Fruit fly (Drosophila melanogaster) whole organism: ENCODE data around the gene ScsbetaG.

Experiments
- CG8478 ChIP-seq: fragments of >200 bp; optimal IDR thresholded peaks from 2 replicates; lab custom pipeline; 2018; ENCODE audit warnings: inconsistent platforms
- Dll ChIP-seq: fragments of >200 bp; optimal IDR thresholded peaks from 2 replicates; lab custom pipeline; 2017
- EcR ChIP-seq, 2 experiments: fragments of >200 bp; optimal IDR thresholded peaks; 2 replicates each; lab custom pipeline; 2017; ENCODE audit warnings: missing biosample characterization in 2 of 2, missing genetic modification characterization in 2 of 2, missing genetic modification reagents in 2 of 2
- pan ChIP-seq: fragments of >200 bp; optimal IDR thresholded peaks from 2 replicates; lab custom pipeline; 2017
- psq ChIP-seq: fragments of >200 bp; optimal IDR thresholded peaks from 2 replicates; lab custom pipeline; 2017
- usp ChIP-seq: fragments of >200 bp; optimal IDR thresholded peaks from 2 replicates; lab custom pipeline; 2017; ENCODE audit warnings: missing biosample characterization, missing genetic modification characterization, mixed read lengths

Gene ScsbetaG

dm6 chr3L:5563309-5564182 is at the start of gene ScsbetaG, which contains the start of gene Sras:
Gene ScsbetaG (minus strand): TSS chr3L:5563691.
Gene Sras (plus strand): TSS chr3L:5563774.
- no peak for TF ChIP-seq Dll (lab: Kevin White, UChicago)
- TF ChIP-seq CG8478 (lab: Kevin White, UChicago), result no peak
- TF ChIP-seq psq, result no peak
- TF ChIP-seq EcR (GFP tag; optimal IDR thresholded peaks at IDR 0.05; lab: Kevin White, UChicago), result no peak
- TF ChIP-seq usp, result no peak
- no peak for TF ChIP-seq pan

dm6 chr3L:5611732-5612250 is 48.3 kb upstream of the ScsbetaG start:
- TF ChIP-seq psq, result no peak
- no peak for TF ChIP-seq usp
- TF ChIP-seq EcR (GFP tag; optimal IDR thresholded peaks at IDR 0.05; lab: Kevin White, UChicago), result peak; percentile 84 to 97
- TF ChIP-seq pan, result no peak

dm6 chr3L:5610582-5610981 is 47.1 kb upstream of the ScsbetaG start:
- TF ChIP-seq CG8478 (lab: Kevin White, UChicago) (peak; percentile 8), EcR (GFP tag; optimal IDR thresholded peaks at IDR 0.05; lab: Kevin White, UChicago) (no peak)

dm6 chr3L:5609493-5609892 is 46.0 kb upstream of the ScsbetaG start:
- TF ChIP-seq usp, result no peak
- no peak for TF ChIP-seq CG8478 (lab: Kevin White, UChicago)
- TF ChIP-seq EcR (GFP tag; optimal IDR thresholded peaks at IDR 0.05; lab: Kevin White, UChicago), result no peak
- no peak for TF ChIP-seq psq

dm6 chr3L:5608786-5609370 is 45.4 kb upstream of the ScsbetaG start:
- TF ChIP-seq Dll (lab: Kevin White, UChicago) (no peak), EcR (GFP tag; optimal IDR thresholded peaks at IDR 0.05; lab: Kevin White, UChicago) (no peak), usp (no peak), pan (no peak), CG8478 (lab: Kevin White, UChicago) (no peak), psq (no peak)

- TF ChIP-seq Dll (lab: Kevin White, UChicago) (no peak), usp (no peak), EcR (GFP tag; optimal IDR thresholded peaks at IDR 0.05; lab: Kevin White, UChicago) (no peak), pan (no peak)
Measured at dm6 chr3L:5608128-5608527, 44.6 kb upstream of the ScsbetaG start, which contains the start of gene Eaf6. Gene Eaf6 (minus strand): TSS chr3L:5608300.

dm6 chr3L:5604490-5604889 is 41.0 kb upstream of the ScsbetaG start, which contains the start of gene mthl2:
Gene mthl2 (plus strand): TSS chr3L:5604790.
- TF ChIP-seq usp, result no peak
- TF ChIP-seq psq, result no peak
- TF ChIP-seq Dll (lab: Kevin White, UChicago), result no peak
- TF ChIP-seq EcR (GFP tag; optimal IDR thresholded peaks at IDR 0.05; lab: Kevin White, UChicago), result no peak
- no peak for TF ChIP-seq pan
- TF ChIP-seq CG8478 (lab: Kevin White, UChicago), result no peak

- TF ChIP-seq EcR (GFP tag; optimal IDR thresholded peaks at IDR 0.05; lab: Kevin White, UChicago) (no peak), usp (no peak), psq (no peak), Dll (lab: Kevin White, UChicago) (no peak), CG8478 (lab: Kevin White, UChicago) (no peak), pan (no peak)
Measured at dm6 chr3L:5603860-5604415, 40.4 kb upstream of the ScsbetaG start, which contains the start of gene TM9SF3. Gene TM9SF3 (minus strand): TSS chr3L:5603979.

dm6 chr3L:5599592-5599991 is 36.1 kb upstream of the ScsbetaG start, which contains the start of gene CG10591:
Gene CG10591 (minus strand): TSS chr3L:5599692.
- TF ChIP-seq psq, result no peak
- no peak for TF ChIP-seq pan
- TF ChIP-seq usp, result no peak
- no peak for TF ChIP-seq CG8478 (lab: Kevin White, UChicago)
- no peak for TF ChIP-seq EcR (GFP tag; optimal IDR thresholded peaks at IDR 0.05; lab: Kevin White, UChicago)
- TF ChIP-seq Dll (lab: Kevin White, UChicago), result no peak

- TF ChIP-seq psq (no peak), EcR (GFP tag; optimal IDR thresholded peaks at IDR 0.05; lab: Kevin White, UChicago) (no peak), usp (no peak), pan (no peak), CG8478 (lab: Kevin White, UChicago) (no peak), Dll (lab: Kevin White, UChicago) (no peak)
Measured at dm6 chr3L:5594853-5595593, 31.5 kb upstream of the ScsbetaG start, which contains the start of the genes Alp10 and Alp9. Gene Alp10 (minus strand): TSS chr3L:5595272. Gene Alp9 (plus strand): TSS chr3L:5595542.

- TF ChIP-seq usp (no peak), pan (no peak), EcR (GFP tag; optimal IDR thresholded peaks at IDR 0.05; lab: Kevin White, UChicago) (no peak), Dll (lab: Kevin White, UChicago) (no peak), psq (no peak), CG8478 (lab: Kevin White, UChicago) (no peak)
Measured at dm6 chr3L:5594163-5594715, 30.7 kb upstream of the ScsbetaG start.
